Worm (Caenorhabditis elegans): ENCODE results near the gene neg-1.

DNA sequence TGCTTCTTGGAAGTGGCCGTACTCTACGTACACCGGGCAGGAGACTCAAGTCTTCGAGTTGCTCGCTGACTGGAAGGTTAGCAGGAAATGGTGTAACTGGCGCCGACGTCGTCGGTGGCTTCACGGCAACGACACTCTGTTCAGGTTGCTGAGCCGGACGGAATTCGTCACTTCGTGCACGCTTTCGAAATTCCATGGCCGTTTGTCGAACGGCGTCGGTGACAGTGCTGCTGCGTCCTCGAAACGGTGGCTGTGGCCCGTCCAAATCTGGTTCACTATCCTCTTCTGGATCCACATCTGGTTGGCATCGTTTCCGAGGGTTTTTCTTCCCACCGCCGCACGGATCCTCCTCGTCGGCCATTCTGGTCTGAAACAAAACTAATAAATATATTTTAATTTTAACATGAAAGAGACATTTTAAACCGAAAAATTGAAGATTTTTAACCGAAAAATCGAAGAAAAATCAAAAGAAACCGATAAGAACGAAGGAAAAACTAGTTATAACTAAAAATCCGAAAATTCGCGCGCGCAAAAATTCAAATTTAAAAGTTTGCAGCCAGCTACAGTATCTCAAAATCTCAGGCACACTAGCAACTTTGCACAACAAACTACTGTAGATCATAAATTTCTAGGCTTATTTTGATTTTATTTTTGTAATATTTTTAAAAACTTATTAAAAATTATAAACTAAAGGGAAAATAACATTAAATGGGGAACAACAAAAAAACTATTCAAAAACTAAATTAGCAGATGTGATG, 1.3 kb upstream of the neg-1 start, which contains the start of gene F32D1.7:
- TF ChIP-seq ama-1 (optimal IDR thresholded peaks at IDR 0.05) (no peak), ets-7 (tag; optimal IDR thresholded peaks at IDR 0.05) (no peak), tra-4 (tag; optimal IDR thresholded peaks at IDR 0.05) (no peak), aly-1 (tag; optimal IDR thresholded peaks at IDR 0.05) (no peak), hnd-1 (tag; optimal IDR thresholded peaks at IDR 0.05) (no peak), hmg-4 (GFP tag; optimal IDR thresholded peaks at IDR 0.05) (no peak), sea-1 (GFP tag; conservative IDR thresholded peaks at IDR 0.05) (no peak), ceh-13 (GFP tag; optimal IDR thresholded peaks at IDR 0.05) (no peak), scrt-1 (GFP tag; IDR thresholded peaks at IDR 0.05) (no peak), pes-1 (GFP tag; IDR thresholded peaks at IDR 0.05) (no peak), F13C5.2 (tag; optimal IDR thresholded peaks at IDR 0.05) (no peak), flt-1 (GFP tag; IDR thresholded peaks at IDR 0.05) (no peak), ceh-36 (tag; optimal IDR thresholded peaks at IDR 0.05) (no peak)

Data from whole organism, early embryonic.